Fruit fly (Drosophila melanogaster) whole organism: ENCODE data around the gene Ptpmeg.

Source experiments
- pan ChIP-seq: fragments of >200 bp; optimal IDR thresholded peaks from 2 replicates; lab custom pipeline; 2017
- psq ChIP-seq: fragments of >200 bp; optimal IDR thresholded peaks from 2 replicates; lab custom pipeline; 2017

- TF ChIP-seq pan (lab: Kevin White, UChicago) (no peak), psq (lab: Kevin White, UChicago) (no peak)
Observed at dm6 chr3L:329153-329698, 1.3 kb downstream of the Ptpmeg start.
